Worm (Caenorhabditis elegans) whole organism, L1 larva: Measurements from ENCODE around the gene act-2.

Experiments used
- ces-1 ChIP-seq: fragments of 150-350 bp; optimal IDR thresholded peaks from 2 replicates; lab custom pipeline; 2014; ENCODE audit warnings: missing biosample characterization, missing genetic modification reagents, missing genetic modification characterization
- efl-1 ChIP-seq, 4 experiments: fragments of 150-350 bp; optimal IDR thresholded peaks in 3 of 4; peaks in 1 of 4; 1 replicate in 1 of 4; 2 replicates in 3 of 4; lab custom pipeline; 2014; ENCODE audit warnings: missing biosample characterization in 2 of 4, missing genetic modification characterization in 2 of 4, missing genetic modification reagents in 2 of 4
- irx-1 ChIP-seq: sonication (generic microtip); optimal IDR thresholded peaks from 2 replicates; lab custom pipeline; 2016; ENCODE audit warnings: missing genetic modification characterization, missing compliant biosample characterization
- nhr-77 ChIP-seq: fragments of 150-350 bp; optimal IDR thresholded peaks from 2 replicates; lab custom pipeline; 2014; ENCODE audit warnings: missing biosample characterization, missing genetic modification characterization
- rnt-1 ChIP-seq: sonication (generic microtip); optimal IDR thresholded peaks from 2 replicates; lab custom pipeline; 2016; ENCODE audit warnings: mild to moderate bottlenecking, missing genetic modification characterization, moderate library complexity, missing compliant biosample characterization
- tbx-2 ChIP-seq: sonication (generic microtip); optimal IDR thresholded peaks from 2 replicates; lab custom pipeline; 2016; ENCODE audit warnings: missing genetic modification characterization, missing compliant biosample characterization

DNA sequence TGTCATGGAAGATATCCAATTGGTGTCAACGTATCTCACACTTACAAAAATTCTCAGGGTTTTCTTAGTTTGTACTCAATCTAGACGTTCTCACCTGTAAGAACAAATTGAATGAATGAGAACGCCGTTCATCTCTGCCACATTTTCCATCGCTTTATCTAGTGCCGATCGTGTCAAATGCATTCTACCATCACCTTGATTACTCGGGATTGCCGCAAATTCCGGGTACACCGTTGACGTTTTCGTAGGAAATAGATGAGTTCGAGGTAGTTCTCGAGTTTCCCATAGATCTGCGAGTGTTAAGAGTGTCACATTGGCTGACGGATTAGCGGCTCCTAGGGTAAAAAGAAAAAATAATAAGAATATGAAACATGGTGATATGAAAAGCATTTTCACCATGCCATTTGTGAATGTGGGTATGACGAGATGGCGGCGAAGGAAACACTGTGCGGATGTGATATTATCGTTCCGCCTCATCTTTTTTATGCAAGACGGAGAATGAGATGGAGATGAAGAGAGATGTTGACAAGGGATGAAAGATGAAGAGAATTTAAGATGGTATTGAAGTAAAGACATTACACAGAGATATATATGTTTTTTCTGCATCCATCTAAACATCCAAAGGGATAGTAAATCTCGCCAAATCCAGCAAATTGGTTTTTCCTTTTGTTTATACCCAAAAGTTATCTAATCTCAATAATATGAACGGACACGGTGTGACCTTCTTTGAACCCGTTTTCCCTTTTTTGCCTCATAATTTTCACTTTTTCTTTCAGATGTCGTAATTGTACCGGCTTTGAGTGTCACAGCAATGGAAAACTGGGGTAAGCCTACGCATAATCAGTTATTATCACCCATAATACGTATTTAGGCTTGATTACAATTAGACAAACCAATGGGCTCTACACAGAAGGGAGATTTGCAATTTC is 15.5 kb upstream of the act-2 start, which contains the start of gene lact-8:
- no peak for TF ChIP-seq rnt-1
- TF ChIP-seq tbx-2 (tag; lab: Kevin White, UChicago), result no peak
- TF ChIP-seq nhr-77, result no peak
- no peak for TF ChIP-seq efl-1 (optimal IDR thresholded peaks at IDR 0.05; lab: Kevin White, UChicago)
- TF ChIP-seq efl-1 (GFP tag; optimal IDR thresholded peaks at IDR 0.05 in 1 of 2; lab: Kevin White, UChicago), result peak in 1 of 2 experiments; percentile 90
- no peak for TF ChIP-seq irx-1 (tag; lab: Kevin White, UChicago)
- no peak for TF ChIP-seq ces-1 (GFP tag; lab: Kevin White, UChicago)
